Worm (Caenorhabditis elegans) whole organism, young adult: Measurements from ENCODE around the gene T14A8.2.

Source experiments
- B0019.2 ChIP-seq: fragments of 200-800 bp; sonication (Bioruptor generic); conservative IDR thresholded peaks from 2 replicates; pipeline ENCODE4 v1.3.6; 2022; ENCODE audit warnings: missing genetic modification reagents, missing genetic modification characterization, missing compliant biosample characterization
- B0035.1 ChIP-seq: sonication (generic microtip); optimal IDR thresholded peaks from 2 replicates; lab custom pipeline; 2016; ENCODE audit warnings: missing genetic modification characterization, mild to moderate bottlenecking, missing compliant biosample characterization, missing genotype, missing genetic modification reagents
- B0336.3 ChIP-seq: fragments of 200-800 bp; sonication (Bioruptor generic); IDR thresholded peaks from 2 replicates; pipeline ENCODE4 v1.3.6; 2022; ENCODE audit warnings: missing genetic modification characterization, missing compliant biosample characterization
- C06A6.2 ChIP-seq: fragments of 200-800 bp; sonication (Bioruptor generic); conservative IDR thresholded peaks from 2 replicates; pipeline ENCODE4 v1.3.6; 2022; ENCODE audit warnings: missing genetic modification characterization, missing compliant biosample characterization
- F55B11.4 ChIP-seq: sonication (generic microtip); optimal IDR thresholded peaks from 2 replicates; lab custom pipeline; 2016; ENCODE audit warnings: missing compliant biosample characterization, missing genetic modification characterization, borderline replicate concordance; ENCODE audit not compliant: insufficient read depth
- F57A8.1 ChIP-seq: fragments of 200-800 bp; sonication (Bioruptor generic); optimal IDR thresholded peaks from 2 replicates; lab custom pipeline; 2018; ENCODE audit warnings: mild to moderate bottlenecking, missing genetic modification characterization, moderate library complexity, missing compliant biosample characterization
- T07F8.4 ChIP-seq: sonication (generic microtip); optimal IDR thresholded peaks from 2 replicates; lab custom pipeline; 2016; ENCODE audit warnings: mild to moderate bottlenecking, missing genetic modification characterization, moderate library complexity, missing compliant biosample characterization
- T26A5.8 ChIP-seq: sonication (generic microtip); optimal IDR thresholded peaks from 2 replicates; lab custom pipeline; 2016; ENCODE audit warnings: missing genetic modification characterization, missing compliant biosample characterization
- Y67H2A.10 ChIP-seq: fragments of 200-800 bp; sonication (Bioruptor generic); conservative IDR thresholded peaks from 2 replicates; pipeline ENCODE4 v1.3.6; 2022; ENCODE audit warnings: missing genetic modification reagents, missing genetic modification characterization, missing compliant biosample characterization
- Y79H2A.3 ChIP-seq: fragments of 200-800 bp; sonication (Bioruptor generic); conservative IDR thresholded peaks from 2 replicates; pipeline ENCODE4 v1.3.6; 2022; ENCODE audit warnings: missing genetic modification reagents, missing genetic modification characterization, missing compliant biosample characterization
- Y95B8A.8 ChIP-seq: fragments of 200-800 bp; sonication (Bioruptor generic); IDR thresholded peaks from 2 replicates; pipeline ENCODE4 v1.3.6; 2022; ENCODE audit warnings: missing genetic modification reagents, missing genetic modification characterization, missing compliant biosample characterization
- akir-1 ChIP-seq: fragments of 200-800 bp; sonication (Bioruptor generic); optimal IDR thresholded peaks from 2 replicates; lab custom pipeline; 2018; ENCODE audit warnings: mild to moderate bottlenecking, missing genetic modification characterization, moderate library complexity, missing compliant biosample characterization
- ama-1 ChIP-seq, 3 experiments: fragments of 150-350 bp in 1 of 3; sonication (generic microtip) in 2 of 3; optimal IDR thresholded peaks; 2 replicates each; lab custom pipeline; 2014 to 2018; ENCODE audit warnings: missing biosample characterization in 2 of 3, missing genetic modification characterization in 2 of 3, missing genetic modification reagents in 2 of 3
- aptf-3 ChIP-seq: fragments of 200-800 bp; sonication (Bioruptor generic); IDR thresholded peaks from 2 replicates; pipeline ENCODE4 v1.3.6; 2022; ENCODE audit warnings: missing genetic modification characterization, missing compliant biosample characterization
- bed-1 ChIP-seq: fragments of 200-800 bp; sonication (Bioruptor generic); IDR thresholded peaks from 2 replicates; pipeline ENCODE4 v1.3.6; 2022; ENCODE audit warnings: missing genetic modification reagents, missing genetic modification characterization, missing compliant biosample characterization
- cebp-2 ChIP-seq: fragments of 200-800 bp; sonication (Bioruptor generic); IDR thresholded peaks from 2 replicates; pipeline ENCODE4 v1.3.6; 2022; ENCODE audit warnings: missing genetic modification characterization, missing compliant biosample characterization
- ceh-40 ChIP-seq: fragments of 200-800 bp; sonication (Bioruptor generic); IDR thresholded peaks from 2 replicates; pipeline ENCODE4 v1.3.6; 2022; ENCODE audit warnings: missing genetic modification characterization, missing compliant biosample characterization
- ceh-58 ChIP-seq: fragments of 200-800 bp; sonication (Bioruptor generic); IDR thresholded peaks from 2 replicates; pipeline ENCODE4 v1.3.6; 2022; ENCODE audit warnings: missing genetic modification characterization, missing compliant biosample characterization
- die-1 ChIP-seq: sonication (generic microtip); optimal IDR thresholded peaks from 2 replicates; lab custom pipeline; 2016; ENCODE audit warnings: missing genotype, mild to moderate bottlenecking, missing genetic modification characterization, missing compliant biosample characterization
- dpff-1 ChIP-seq: sonication (generic microtip); optimal IDR thresholded peaks from 2 replicates; lab custom pipeline; 2017; ENCODE audit warnings: mild to moderate bottlenecking, missing genetic modification characterization, missing compliant biosample characterization
- efl-1 ChIP-seq: fragments of 150-350 bp; optimal IDR thresholded peaks from 2 replicates; lab custom pipeline; 2014; ENCODE audit warnings: missing biosample characterization, missing genetic modification reagents, missing genetic modification characterization
- ets-4 ChIP-seq: fragments of 200-800 bp; sonication (Bioruptor generic); optimal IDR thresholded peaks from 2 replicates; lab custom pipeline; 2018; ENCODE audit warnings: mild to moderate bottlenecking, missing genetic modification characterization, missing compliant biosample characterization
- hmg-20 ChIP-seq: fragments of 200-800 bp; sonication (Bioruptor generic); IDR thresholded peaks from 2 replicates; pipeline ENCODE4 v1.3.6; 2022; ENCODE audit warnings: missing genetic modification reagents, missing genetic modification characterization, missing compliant biosample characterization
- let-526 ChIP-seq: fragments of 200-800 bp; sonication (Bioruptor generic); IDR thresholded peaks from 2 replicates; pipeline ENCODE4 v1.3.6; 2022; ENCODE audit warnings: missing genetic modification reagents, missing genetic modification characterization, missing compliant biosample characterization
- lin-26 ChIP-seq: fragments of 200-800 bp; sonication (Bioruptor generic); IDR thresholded peaks from 2 replicates; pipeline ENCODE4 v1.3.6; 2022; ENCODE audit warnings: missing genetic modification reagents, missing genetic modification characterization, missing compliant biosample characterization
- lin-40 ChIP-seq: sonication (generic microtip); optimal IDR thresholded peaks from 2 replicates; lab custom pipeline; 2016; ENCODE audit warnings: missing genetic modification characterization, mild to moderate bottlenecking, missing compliant biosample characterization, missing genotype, missing genetic modification reagents
- madf-3 ChIP-seq: fragments of 200-800 bp; sonication (Bioruptor generic); IDR thresholded peaks from 2 replicates; pipeline ENCODE4 v1.3.6; 2022; ENCODE audit warnings: missing genetic modification reagents, missing genetic modification characterization, missing compliant biosample characterization
- madf-6 ChIP-seq: fragments of 200-800 bp; sonication (Bioruptor generic); IDR thresholded peaks from 2 replicates; pipeline ENCODE4 v1.3.6; 2022; ENCODE audit warnings: missing genetic modification reagents, missing genetic modification characterization, missing compliant biosample characterization
- mcd-1 ChIP-seq: fragments of 200-800 bp; sonication (Bioruptor generic); IDR thresholded peaks from 2 replicates; pipeline ENCODE4 v1.3.6; 2022; ENCODE audit warnings: missing genetic modification reagents, missing genetic modification characterization, missing compliant biosample characterization
- mes-4 ChIP-seq: sonication (generic microtip); optimal IDR thresholded peaks from 2 replicates; lab custom pipeline; 2016; ENCODE audit warnings: missing genotype, missing genetic modification characterization, missing compliant biosample characterization
- mxl-1 ChIP-seq: sonication (generic microtip); optimal IDR thresholded peaks from 2 replicates; lab custom pipeline; 2016; ENCODE audit warnings: missing genetic modification characterization, missing compliant biosample characterization
- nhr-179 ChIP-seq: sonication (generic microtip); optimal IDR thresholded peaks from 2 replicates; lab custom pipeline; 2016; ENCODE audit warnings: mild to moderate bottlenecking, missing genetic modification characterization, missing compliant biosample characterization
- nhr-27 ChIP-seq: fragments of 200-800 bp; sonication (Bioruptor generic); optimal IDR thresholded peaks from 2 replicates; lab custom pipeline; 2018; ENCODE audit warnings: mild to moderate bottlenecking, missing genetic modification characterization, moderate library complexity, missing compliant biosample characterization
- nhr-90 ChIP-seq: sonication (generic microtip); optimal IDR thresholded peaks from 2 replicates; lab custom pipeline; 2016; ENCODE audit warnings: missing genotype, mild to moderate bottlenecking, missing genetic modification characterization, missing compliant biosample characterization
- pha-4 ChIP-seq: fragments of 150-350 bp; sonication (generic microtip); optimal IDR thresholded peaks from 2 replicates; lab custom pipeline; 2014; ENCODE audit warnings: missing biosample characterization, missing genetic modification reagents, missing genetic modification characterization
- rcor-1 ChIP-seq: fragments of 200-800 bp; sonication (Bioruptor generic); IDR thresholded peaks from 2 replicates; pipeline ENCODE4 v1.3.6; 2022; ENCODE audit warnings: missing genetic modification reagents, missing genetic modification characterization, missing compliant biosample characterization
- rpc-1 ChIP-seq, 2 experiments: fragments of 150-350 bp in 1 of 2; sonication (generic microtip) in 1 of 2; optimal IDR thresholded peaks; 2 replicates each; lab custom pipeline; 2014 to 2018; ENCODE audit warnings: missing biosample characterization in 1 of 2, missing genetic modification characterization in 1 of 2, missing genetic modification reagents in 1 of 2, missing genotype in 1 of 2
- snpc-1.1 ChIP-seq: sonication (generic microtip); optimal IDR thresholded peaks from 2 replicates; lab custom pipeline; 2017; ENCODE audit warnings: missing genetic modification characterization, mild to moderate bottlenecking, missing compliant biosample characterization, antibody characterized with exemption, moderate library complexity, missing genotype, missing genetic modification reagents; ENCODE audit not compliant: insufficient read depth
- snpc-3.4 ChIP-seq: sonication (generic microtip); optimal IDR thresholded peaks from 2 replicates; lab custom pipeline; 2017; ENCODE audit warnings: missing genetic modification characterization, mild to moderate bottlenecking, missing compliant biosample characterization, antibody characterized with exemption, moderate library complexity, missing genotype, missing genetic modification reagents
- somi-1 ChIP-seq: fragments of 200-800 bp; sonication (Bioruptor generic); optimal IDR thresholded peaks from 2 replicates; lab custom pipeline; 2018; ENCODE audit warnings: mild to moderate bottlenecking, missing genetic modification characterization, missing compliant biosample characterization
- tbx-9 ChIP-seq: sonication (generic microtip); optimal IDR thresholded peaks from 2 replicates; lab custom pipeline; 2016; ENCODE audit warnings: borderline replicate concordance, missing genetic modification characterization, inconsistent platforms, missing compliant biosample characterization
- unc-130 ChIP-seq: sonication (generic microtip); optimal IDR thresholded peaks from 2 replicates; lab custom pipeline; 2016; ENCODE audit warnings: missing genetic modification reagents, missing genetic modification characterization, missing compliant biosample characterization
- xnd-1 ChIP-seq: sonication (generic microtip); optimal IDR thresholded peaks from 2 replicates; lab custom pipeline; 2016; ENCODE audit warnings: missing genotype, missing genetic modification reagents, missing genetic modification characterization, missing compliant biosample characterization
- zfh-2 ChIP-seq: fragments of 200-800 bp; sonication (Bioruptor generic); conservative IDR thresholded peaks from 2 replicates; pipeline ENCODE4 v1.3.6; 2022; ENCODE audit warnings: missing genetic modification reagents, missing genetic modification characterization, missing compliant biosample characterization
- ztf-3 ChIP-seq: fragments of 200-800 bp; sonication (Bioruptor generic); optimal IDR thresholded peaks from 2 replicates; lab custom pipeline; 2018; ENCODE audit warnings: mild to moderate bottlenecking, missing genetic modification characterization, missing compliant biosample characterization
- ztf-6 ChIP-seq: fragments of 200-800 bp; sonication (Bioruptor generic); IDR thresholded peaks from 2 replicates; pipeline ENCODE4 v1.3.6; 2022; ENCODE audit warnings: missing genetic modification reagents, missing genetic modification characterization, missing compliant biosample characterization

The T14A8.2 gene

ce11 chrIV:7800338-7800737, 22.1 kb downstream of the T14A8.2 start (continued):
- no peak for TF ChIP-seq F55B11.4
- TF ChIP-seq die-1: no peak
- TF ChIP-seq dpff-1 (tag; lab: Kevin White, UChicago): no peak
- peak; percentile 69; the same call in 1 of the 2 replicates for TF ChIP-seq B0336.3 (GFP tag; lab: Robert Waterston, UW)
- TF ChIP-seq ama-1 (optimal IDR thresholded peaks at IDR 0.05; lab: Kevin White, UChicago): no peak
- peak in 1 of 2 experiments; percentile 94 for TF ChIP-seq ama-1 (GFP tag; optimal IDR thresholded peaks at IDR 0.05; lab: Kevin White, UChicago)
- no peak for TF ChIP-seq T07F8.4 (tag; lab: Kevin White, UChicago)
- no peak for TF ChIP-seq zfh-2 (GFP tag; lab: Robert Waterston, UW)
- TF ChIP-seq F57A8.1: no peak
- no peak for TF ChIP-seq B0019.2 (GFP tag; lab: Robert Waterston, UW)
- no peak for TF ChIP-seq somi-1
- 0 out of 2 replicates have a peak, but pooled peaks have one; percentile 28 for TF ChIP-seq Y79H2A.3 (GFP tag; lab: Robert Waterston, UW)
- no peak for TF ChIP-seq nhr-27 (tag; lab: Kevin White, UChicago)
- TF ChIP-seq efl-1 (GFP tag; lab: Kevin White, UChicago): peak; percentile 41
- TF ChIP-seq mes-4: no peak
- no peak for TF ChIP-seq Y95B8A.8 (GFP tag; lab: Robert Waterston, UW)
- peak; percentile 20 for TF ChIP-seq T26A5.8 (tag; lab: Kevin White, UChicago)
- no peak for TF ChIP-seq tbx-9 (tag; lab: Kevin White, UChicago)
- peak; percentile 63 for TF ChIP-seq unc-130
- TF ChIP-seq madf-3 (GFP tag; lab: Robert Waterston, UW): 0 out of 2 replicates have a peak, but pooled peaks have one; percentile 60
- no peak for TF ChIP-seq B0035.1 (tag; lab: Kevin White, UChicago)
- TF ChIP-seq bed-1: no peak
- TF ChIP-seq madf-6 (GFP tag; lab: Robert Waterston, UW): peak; percentile 82
- TF ChIP-seq snpc-3.4 (tag; lab: Kevin White, UChicago): peak; percentile 45
- TF ChIP-seq lin-26 (GFP tag; lab: Robert Waterston, UW): peak; percentile 66
- peak; percentile 52 for TF ChIP-seq snpc-1.1 (tag; lab: Kevin White, UChicago)
- peak; percentile 32; the same call in 1 of the 2 replicates for TF ChIP-seq hmg-20 (GFP tag; lab: Robert Waterston, UW)
- no peak for TF ChIP-seq rcor-1 (GFP tag; lab: Robert Waterston, UW)
- TF ChIP-seq Y67H2A.10 (GFP tag; lab: Robert Waterston, UW): no peak
- no peak for TF ChIP-seq let-526 (GFP tag; lab: Robert Waterston, UW)

DNA sequence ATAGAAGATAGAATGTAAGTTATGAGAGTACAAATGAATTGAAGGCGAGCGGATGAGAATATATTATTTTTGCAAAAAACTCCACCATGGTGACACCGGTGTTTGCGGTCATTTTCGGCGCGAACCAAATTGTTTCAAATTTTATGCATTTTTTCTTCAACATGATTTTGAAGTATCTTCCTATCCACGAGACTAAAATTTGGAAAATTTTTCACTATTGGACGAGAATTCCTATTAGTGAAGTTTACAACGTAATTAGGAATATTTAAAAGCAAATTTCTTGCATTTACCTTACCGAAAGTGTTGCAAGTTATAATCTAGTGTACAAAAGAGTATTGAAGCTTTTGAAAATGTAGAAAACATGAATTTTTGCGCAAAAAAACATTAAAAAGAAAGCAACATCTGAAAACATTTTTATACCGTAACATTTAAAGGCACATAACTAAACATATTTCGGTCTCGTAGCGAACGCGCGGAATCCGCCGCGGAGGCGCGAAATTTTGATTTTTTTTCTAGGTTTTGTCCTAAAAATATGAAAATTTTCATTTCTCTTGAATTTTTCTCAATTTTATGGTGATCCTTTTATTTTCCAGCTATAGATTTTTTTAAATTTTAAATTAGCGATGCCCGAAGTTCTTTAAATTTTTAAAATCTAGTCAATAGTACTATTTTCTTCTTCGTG, 25.9 kb downstream of the T14A8.2 start, which contains the start of gene sgo-1:
Gene sgo-1 (minus strand): TSS at position 51 of the 682 bp plus-strand sequence.
- TF ChIP-seq Y95B8A.8 (GFP tag; lab: Robert Waterston, UW) (peak; percentile 98), pha-4 (no peak), C06A6.2 (GFP tag; lab: Robert Waterston, UW) (no peak), rcor-1 (GFP tag; lab: Robert Waterston, UW) (peak; percentile 93), mcd-1 (GFP tag; lab: Robert Waterston, UW) (peak; percentile 78), nhr-90 (tag; lab: Kevin White, UChicago) (no peak), aptf-3 (GFP tag; lab: Robert Waterston, UW) (no peak), ztf-6 (no peak), madf-6 (GFP tag; lab: Robert Waterston, UW) (peak; percentile 100), akir-1 (GFP tag; lab: Kevin White, UChicago) (no peak), lin-40 (tag; lab: Kevin White, UChicago) (no peak), cebp-2 (GFP tag; lab: Robert Waterston, UW) (no peak), ztf-3 (GFP tag; lab: Kevin White, UChicago) (no peak), xnd-1 (tag; lab: Kevin White, UChicago) (peak; percentile 99), zfh-2 (GFP tag; lab: Robert Waterston, UW) (no peak), ceh-58 (GFP tag; lab: Robert Waterston, UW) (no peak), B0336.3 (GFP tag; lab: Robert Waterston, UW) (peak; percentile 87), nhr-179 (tag; lab: Kevin White, UChicago) (no peak), mxl-1 (tag; lab: Kevin White, UChicago) (no peak), hmg-20 (GFP tag; lab: Robert Waterston, UW) (no peak), Y67H2A.10 (GFP tag; lab: Robert Waterston, UW) (0 out of 2 replicates have a peak, but pooled peaks have one; percentile 43), rpc-1 (optimal IDR thresholded peaks at IDR 0.05; lab: Kevin White, UChicago) (no peak), rpc-1 (tag; optimal IDR thresholded peaks at IDR 0.05; lab: Kevin White, UChicago) (no peak), ceh-40 (no peak), ets-4 (GFP tag; lab: Kevin White, UChicago) (no peak), B0019.2 (GFP tag; lab: Robert Waterston, UW) (peak; percentile 90)
